Fruit fly (Drosophila melanogaster) whole organism, adult: Measurements from ENCODE around the gene TwdlM.

Experiments
- CG11617 ChIP-seq: fragments of 200-800 bp; sonication (Bioruptor generic); optimal IDR thresholded peaks from 2 replicates; lab custom pipeline; 2017; ENCODE audit warnings: mild to moderate bottlenecking, missing biosample characterization, missing genetic modification reagents, missing genetic modification characterization
- CG7045 ChIP-seq: fragments of 200-800 bp; sonication (Bioruptor generic); optimal IDR thresholded peaks from 2 replicates; lab custom pipeline; 2017; ENCODE audit warnings: missing biosample characterization, mild to moderate bottlenecking, missing genetic modification characterization
- Hr96 ChIP-seq: fragments of 200-800 bp; sonication (Bioruptor generic); optimal IDR thresholded peaks from 2 replicates; lab custom pipeline; 2016; ENCODE audit warnings: missing biosample characterization, missing genetic modification characterization
- cic ChIP-seq: fragments of 200-800 bp; sonication (Bioruptor generic); optimal IDR thresholded peaks from 2 replicates; lab custom pipeline; 2017; ENCODE audit warnings: missing biosample characterization, mild to moderate bottlenecking, missing genetic modification characterization, moderate library complexity
- cnc ChIP-seq, 2 experiments: fragments of >200 bp; optimal IDR thresholded peaks; 2 replicates each; lab custom pipeline; 2017
- kay ChIP-seq: fragments of 200-800 bp; sonication (Bioruptor generic); peaks from one replicate; lab custom pipeline; 2016; ENCODE audit warnings: missing biosample characterization, missing genetic modification characterization, borderline replicate concordance
- pad ChIP-seq: fragments of 200-800 bp; sonication (Bioruptor generic); optimal IDR thresholded peaks from 3 replicates; lab custom pipeline; 2017; ENCODE audit warnings: missing biosample characterization, missing genetic modification characterization, mild to moderate bottlenecking, moderate library complexity, missing genetic modification reagents
- tj ChIP-seq: fragments of 200-800 bp; sonication (Bioruptor generic); optimal IDR thresholded peaks from 3 replicates; lab custom pipeline; 2017; ENCODE audit warnings: missing biosample characterization, mild to moderate bottlenecking, missing genetic modification characterization, moderate library complexity

dm6 chr3R:26636388-26636787 lies 17.5 kb downstream of the TwdlM start, which contains the start of gene TwdlS:
- no peak for TF ChIP-seq kay
- TF ChIP-seq pad, result no peak
- TF ChIP-seq Hr96 (GFP tag; lab: Kevin White, UChicago), result no peak
- TF ChIP-seq tj (GFP tag; lab: Kevin White, UChicago), result no peak
- no peak for TF ChIP-seq cnc (optimal IDR thresholded peaks at IDR 0.05; lab: Kevin White, UChicago)
- no peak for TF ChIP-seq CG7045
- no peak for TF ChIP-seq cic (GFP tag; lab: Kevin White, UChicago)
- TF ChIP-seq CG11617 (GFP tag; lab: Kevin White, UChicago), result no peak
